Worm (Caenorhabditis elegans) whole organism, L1 larva: ENCODE data around the gene cyp-33C5.

ENCODE experiments used
- C16A3.4 ChIP-seq: fragments of 150-350 bp; optimal IDR thresholded peaks from 2 replicates; lab custom pipeline; 2014; ENCODE audit warnings: missing biosample characterization, missing genetic modification characterization
- C34B4.2 ChIP-seq: sonication (generic microtip); optimal IDR thresholded peaks from 2 replicates; lab custom pipeline; 2017; ENCODE audit warnings: mild to moderate bottlenecking, missing genetic modification characterization, missing compliant biosample characterization
- Y116A8C.19 ChIP-seq: sonication (generic microtip); optimal IDR thresholded peaks from 2 replicates; lab custom pipeline; 2016; ENCODE audit warnings: missing compliant biosample characterization, missing genetic modification characterization, borderline replicate concordance
- aha-1 ChIP-seq: fragments of 150-350 bp; optimal IDR thresholded peaks from 2 replicates; lab custom pipeline; 2014; ENCODE audit warnings: missing biosample characterization, missing genetic modification characterization
- alr-1 ChIP-seq: fragments of 200-800 bp; sonication (Bioruptor generic); optimal IDR thresholded peaks from 2 replicates; lab custom pipeline; 2018; ENCODE audit warnings: borderline replicate concordance, mild to moderate bottlenecking, missing genetic modification characterization, missing compliant biosample characterization
- aly-2 ChIP-seq: fragments of 150-350 bp; optimal IDR thresholded peaks from 2 replicates; lab custom pipeline; 2014; ENCODE audit warnings: missing biosample characterization, missing genetic modification characterization
- ama-1 ChIP-seq: fragments of 150-350 bp; optimal IDR thresholded peaks from 2 replicates; lab custom pipeline; 2014
- ceh-63 ChIP-seq: fragments of 200-800 bp; sonication (Bioruptor generic); optimal IDR thresholded peaks from 2 replicates; lab custom pipeline; 2018; ENCODE audit warnings: mild to moderate bottlenecking, missing genetic modification characterization, missing compliant biosample characterization
- ceh-8 ChIP-seq: fragments of 200-800 bp; sonication (Bioruptor generic); optimal IDR thresholded peaks from 2 replicates; lab custom pipeline; 2018; ENCODE audit warnings: mild to moderate bottlenecking, missing genetic modification characterization, moderate library complexity, missing compliant biosample characterization
- ceh-88 ChIP-seq: fragments of 200-800 bp; sonication (Bioruptor generic); IDR thresholded peaks from 2 replicates; pipeline ENCODE4 v1.3.6; 2022; ENCODE audit warnings: missing genetic modification characterization, missing compliant biosample characterization
- ceh-90 ChIP-seq: sonication (generic microtip); optimal IDR thresholded peaks from 2 replicates; lab custom pipeline; 2016; ENCODE audit warnings: missing genetic modification characterization, missing compliant biosample characterization
- dpl-1 ChIP-seq, 3 experiments: fragments of 150-350 bp in 2 of 3; sonication (generic microtip) in 1 of 3; optimal IDR thresholded peaks; 2 replicates each; lab custom pipeline; 2014 to 2017; ENCODE audit warnings: missing biosample characterization in 3 of 3, missing genetic modification characterization in 3 of 3, missing genetic modification reagents in 3 of 3
- dsc-1 ChIP-seq: sonication (generic microtip); optimal IDR thresholded peaks from 2 replicates; lab custom pipeline; 2016; ENCODE audit warnings: mild to moderate bottlenecking, missing genetic modification characterization, missing compliant biosample characterization
- efl-1 ChIP-seq, 4 experiments: fragments of 150-350 bp; optimal IDR thresholded peaks in 3 of 4; peaks in 1 of 4; 1 replicate in 1 of 4; 2 replicates in 3 of 4; lab custom pipeline; 2014; ENCODE audit warnings: missing biosample characterization in 2 of 4, missing genetic modification characterization in 2 of 4, missing genetic modification reagents in 2 of 4
- egl-13 ChIP-seq: sonication (generic microtip); optimal IDR thresholded peaks from 2 replicates; lab custom pipeline; 2016; ENCODE audit warnings: missing genotype, missing genetic modification reagents, missing genetic modification characterization, missing compliant biosample characterization
- egl-27 ChIP-seq, 2 experiments: fragments of 150-350 bp in 1 of 2; sonication (generic microtip); optimal IDR thresholded peaks; 3 replicates each; lab custom pipeline; 2017 to 2018; ENCODE audit warnings: missing biosample characterization in 2 of 2, missing genetic modification characterization in 2 of 2, missing genetic modification reagents in 2 of 2
- elt-2 ChIP-seq: sonication (generic microtip); optimal IDR thresholded peaks from 2 replicates; lab custom pipeline; 2016; ENCODE audit warnings: missing genetic modification characterization, mild to moderate bottlenecking, inconsistent platforms, missing compliant biosample characterization, missing genetic modification reagents
- elt-3 ChIP-seq, 6 experiments: fragments of 150-350 bp in 1 of 6; sonication (generic microtip); optimal IDR thresholded peaks; 2 replicates each; lab custom pipeline; 2017 to 2018; ENCODE audit warnings: missing biosample characterization in 6 of 6, missing genetic modification characterization in 6 of 6, inconsistent platforms in 1 of 6
- ets-5 ChIP-seq: fragments of 200-800 bp; sonication (Bioruptor generic); IDR thresholded peaks from 2 replicates; pipeline ENCODE4 v1.3.6; 2022; ENCODE audit warnings: missing genetic modification characterization, missing compliant biosample characterization
- fkh-4 ChIP-seq: sonication (generic microtip); optimal IDR thresholded peaks from 2 replicates; lab custom pipeline; 2016; ENCODE audit warnings: missing compliant biosample characterization, missing genetic modification characterization, borderline replicate concordance
- irx-1 ChIP-seq: sonication (generic microtip); optimal IDR thresholded peaks from 2 replicates; lab custom pipeline; 2016; ENCODE audit warnings: missing genetic modification characterization, missing compliant biosample characterization
- lin-13 ChIP-seq: fragments of 150-350 bp; optimal IDR thresholded peaks from 2 replicates; lab custom pipeline; 2014; ENCODE audit warnings: missing biosample characterization, missing genetic modification reagents, missing genetic modification characterization
- lin-35 ChIP-seq, 2 experiments: fragments of 150-350 bp; optimal IDR thresholded peaks; 2 replicates each; lab custom pipeline; 2014; ENCODE audit warnings: missing biosample characterization in 2 of 2, missing genetic modification characterization in 2 of 2, missing genetic modification reagents in 2 of 2
- lsy-2 ChIP-seq, 2 experiments: fragments of 150-350 bp; optimal IDR thresholded peaks; 2 replicates each; lab custom pipeline; 2014; ENCODE audit warnings: missing biosample characterization in 2 of 2, missing genetic modification characterization in 2 of 2
- mep-1 ChIP-seq: fragments of 150-350 bp; optimal IDR thresholded peaks from 2 replicates; lab custom pipeline; 2014; ENCODE audit warnings: missing biosample characterization, missing genetic modification characterization
- nhr-11 ChIP-seq: fragments of 150-350 bp; optimal IDR thresholded peaks from 2 replicates; lab custom pipeline; 2014; ENCODE audit warnings: missing biosample characterization, missing genetic modification characterization
- nhr-12 ChIP-seq: sonication (generic microtip); optimal IDR thresholded peaks from 2 replicates; lab custom pipeline; 2017; ENCODE audit warnings: missing biosample characterization, missing genetic modification characterization
- nhr-20 ChIP-seq: sonication (generic microtip); optimal IDR thresholded peaks from 2 replicates; lab custom pipeline; 2016; ENCODE audit warnings: mild to moderate bottlenecking, missing genetic modification characterization, missing compliant biosample characterization
- nhr-28 ChIP-seq: fragments of 150-350 bp; optimal IDR thresholded peaks from 2 replicates; lab custom pipeline; 2014; ENCODE audit warnings: missing biosample characterization, missing genetic modification characterization
- nhr-71 ChIP-seq: sonication (generic microtip); optimal IDR thresholded peaks from 2 replicates; lab custom pipeline; 2016; ENCODE audit warnings: mild to moderate bottlenecking, missing genetic modification characterization, moderate library complexity, missing compliant biosample characterization
- nhr-76 ChIP-seq: sonication (generic microtip); optimal IDR thresholded peaks from 2 replicates; lab custom pipeline; 2017; ENCODE audit warnings: missing biosample characterization, missing genetic modification characterization
- nhr-77 ChIP-seq: fragments of 150-350 bp; optimal IDR thresholded peaks from 2 replicates; lab custom pipeline; 2014; ENCODE audit warnings: missing biosample characterization, missing genetic modification characterization
- nhr-85 ChIP-seq: sonication (generic microtip); peaks from one replicate; lab custom pipeline; 2016; ENCODE audit warnings: missing genetic modification characterization, inconsistent platforms, missing compliant biosample characterization
- nhr-90 ChIP-seq: sonication (generic microtip); optimal IDR thresholded peaks from 2 replicates; lab custom pipeline; 2016; ENCODE audit warnings: mild to moderate bottlenecking, missing genetic modification characterization, missing compliant biosample characterization; ENCODE audit not compliant: poor library complexity
- pag-3 ChIP-seq: sonication (generic microtip); optimal IDR thresholded peaks from 2 replicates; lab custom pipeline; 2017; ENCODE audit warnings: missing genetic modification characterization, mild to moderate bottlenecking, missing compliant biosample characterization, antibody characterized with exemption, borderline replicate concordance; ENCODE audit not compliant: insufficient read depth
- pax-3 ChIP-seq: fragments of 200-800 bp; sonication (Bioruptor generic); optimal IDR thresholded peaks from 2 replicates; lab custom pipeline; 2018; ENCODE audit warnings: mild to moderate bottlenecking, missing genetic modification characterization, moderate library complexity, missing compliant biosample characterization
- pqm-1 ChIP-seq: sonication (generic microtip); optimal IDR thresholded peaks from 3 replicates; lab custom pipeline; 2017; ENCODE audit warnings: missing biosample characterization, missing genetic modification characterization
- skn-1 ChIP-seq: fragments of 150-350 bp; optimal IDR thresholded peaks from 2 replicates; lab custom pipeline; 2014; ENCODE audit warnings: missing biosample characterization, missing genetic modification characterization
- sup-37 ChIP-seq: fragments of 200-800 bp; sonication (Bioruptor generic); optimal IDR thresholded peaks from 2 replicates; lab custom pipeline; 2018; ENCODE audit warnings: mild to moderate bottlenecking, missing genetic modification characterization, missing compliant biosample characterization
- swsn-7 ChIP-seq: sonication (generic microtip); optimal IDR thresholded peaks from 2 replicates; lab custom pipeline; 2016; ENCODE audit warnings: missing genetic modification characterization, missing compliant biosample characterization
- unc-130 ChIP-seq: fragments of 150-350 bp; optimal IDR thresholded peaks from 2 replicates; lab custom pipeline; 2017; ENCODE audit warnings: missing biosample characterization, missing genetic modification characterization, inconsistent platforms
- unc-62 ChIP-seq: fragments of 150-350 bp; optimal IDR thresholded peaks from 2 replicates; lab custom pipeline; 2014; ENCODE audit warnings: missing biosample characterization, missing genetic modification reagents, missing genetic modification characterization
- unc-86 ChIP-seq: sonication (generic microtip); optimal IDR thresholded peaks from 2 replicates; lab custom pipeline; 2016; ENCODE audit warnings: missing genetic modification characterization, missing compliant biosample characterization
- vab-15 ChIP-seq: sonication (generic microtip); optimal IDR thresholded peaks from 2 replicates; lab custom pipeline; 2017; ENCODE audit warnings: missing genotype, mild to moderate bottlenecking, missing genetic modification characterization, missing compliant biosample characterization
- xbp-1 ChIP-seq: sonication (generic microtip); optimal IDR thresholded peaks from 2 replicates; lab custom pipeline; 2016; ENCODE audit warnings: missing genetic modification characterization, missing compliant biosample characterization
- ztf-11 ChIP-seq, 2 experiments: sonication (generic microtip); optimal IDR thresholded peaks; 2 replicates each; lab custom pipeline; 2016 to 2017; ENCODE audit warnings: missing genetic modification characterization in 2 of 2, missing biosample characterization in 1 of 2, missing compliant biosample characterization in 1 of 2
- ztf-4 ChIP-seq: fragments of 150-350 bp; optimal IDR thresholded peaks from 2 replicates; lab custom pipeline; 2014; ENCODE audit warnings: missing biosample characterization, missing genetic modification characterization

cyp-33C5 gene

ce11 chrV:2230912-2231311 lies 13.9 kb upstream of the cyp-33C5 start, which contains the start of gene nhr-134:
Gene nhr-134, plus strand, starts transcription at chrV:2231223.
- TF ChIP-seq alr-1 (no peak), nhr-20 (tag; lab: Kevin White, UChicago) (peak; percentile 26), lin-35 (GFP tag; optimal IDR thresholded peaks at IDR 0.05; lab: Kevin White, UChicago) (peak in 1 of 2 experiments; percentile 10), lsy-2 (tag; optimal IDR thresholded peaks at IDR 0.05; lab: Kevin White, UChicago) (no peak), C34B4.2 (tag; lab: Kevin White, UChicago) (no peak), nhr-12 (no peak), efl-1 (optimal IDR thresholded peaks at IDR 0.05; lab: Kevin White, UChicago) (peak in 1 of 2 experiments; percentile 2), efl-1 (GFP tag; optimal IDR thresholded peaks at IDR 0.05 in 1 of 2; lab: Kevin White, UChicago) (peak in 1 of 2 experiments; percentile 12), nhr-77 (tag; lab: Kevin White, UChicago) (no peak), elt-3 (tag; optimal IDR thresholded peaks at IDR 0.05; lab: Kevin White, UChicago) (no peak), nhr-28 (tag; lab: Kevin White, UChicago) (no peak), nhr-85 (tag; lab: Kevin White, UChicago) (no peak), ztf-11 (tag; optimal IDR thresholded peaks at IDR 0.05; lab: Kevin White, UChicago) (no peak), skn-1 (tag; lab: Kevin White, UChicago) (no peak), elt-2 (peak; percentile 54), lin-13 (no peak), ceh-8 (GFP tag; lab: Kevin White, UChicago) (no peak), pqm-1 (tag; lab: Kevin White, UChicago) (no peak)

- TF ChIP-seq vab-15 (tag; lab: Kevin White, UChicago), result no peak
- TF ChIP-seq C34B4.2 (tag; lab: Kevin White, UChicago), result no peak
- no peak for TF ChIP-seq irx-1 (tag; lab: Kevin White, UChicago)
- no peak for TF ChIP-seq pag-3
- no peak for TF ChIP-seq efl-1 (optimal IDR thresholded peaks at IDR 0.05; lab: Kevin White, UChicago)
- TF ChIP-seq efl-1 (GFP tag; optimal IDR thresholded peaks at IDR 0.05 in 1 of 2; lab: Kevin White, UChicago), result peak in 1 of 2 experiments; percentile 70
Measured at ce11 chrV:2233177-2233576, 11.6 kb upstream of the cyp-33C5 start, which contains the start of gene nhr-96. Gene nhr-96, plus strand, starts transcription at chrV:2233477.

- TF ChIP-seq swsn-7 (tag; lab: Kevin White, UChicago) (peak; percentile 34), C34B4.2 (tag; lab: Kevin White, UChicago) (no peak), nhr-76 (tag; lab: Kevin White, UChicago) (no peak), nhr-90 (tag; lab: Kevin White, UChicago) (no peak), C16A3.4 (tag; lab: Kevin White, UChicago) (no peak), mep-1 (tag; lab: Kevin White, UChicago) (peak; percentile 13), egl-13 (tag; lab: Kevin White, UChicago) (no peak), ceh-88 (GFP tag; lab: Robert Waterston, UW) (no peak), dsc-1 (tag; lab: Kevin White, UChicago) (no peak), unc-130 (tag; lab: Kevin White, UChicago) (no peak), egl-27 (tag; optimal IDR thresholded peaks at IDR 0.05; lab: Kevin White, UChicago) (no peak), unc-86 (tag; lab: Kevin White, UChicago) (no peak), irx-1 (tag; lab: Kevin White, UChicago) (no peak), ztf-4 (tag; lab: Kevin White, UChicago) (no peak), nhr-71 (tag; lab: Kevin White, UChicago) (peak; percentile 58), Y116A8C.19 (tag; lab: Kevin White, UChicago) (no peak), ztf-11 (tag; optimal IDR thresholded peaks at IDR 0.05; lab: Kevin White, UChicago) (no peak), sup-37 (GFP tag; lab: Kevin White, UChicago) (no peak), pax-3 (tag; lab: Kevin White, UChicago) (no peak), ceh-90 (no peak), ets-5 (GFP tag; lab: Robert Waterston, UW) (no peak), xbp-1 (tag; lab: Kevin White, UChicago) (no peak), efl-1 (optimal IDR thresholded peaks at IDR 0.05; lab: Kevin White, UChicago) (peak; percentile 26 to 48), efl-1 (GFP tag; optimal IDR thresholded peaks at IDR 0.05 in 1 of 2; lab: Kevin White, UChicago) (peak; percentile 13 to 82), unc-62 (GFP tag; lab: Kevin White, UChicago) (no peak), lin-13 (no peak), nhr-11 (tag; lab: Kevin White, UChicago) (no peak), pqm-1 (tag; lab: Kevin White, UChicago) (no peak), ama-1 (lab: Kevin White, UChicago) (no peak), aha-1 (tag; lab: Kevin White, UChicago) (no peak), dpl-1 (GFP tag; optimal IDR thresholded peaks at IDR 0.05; lab: Kevin White, UChicago) (peak in 1 of 3 experiments; percentile 26), fkh-4 (tag; lab: Kevin White, UChicago) (no peak), elt-2 (peak; percentile 18), ceh-63 (GFP tag; lab: Kevin White, UChicago) (no peak), ceh-8 (GFP tag; lab: Kevin White, UChicago) (no peak), aly-2 (tag; lab: Kevin White, UChicago) (no peak)
Measured at ce11 chrV:2235848-2236247, 9.0 kb upstream of the cyp-33C5 start, which contains the start of gene cyp-33C4. Gene cyp-33C4, plus strand, starts transcription at chrV:2236140.
